Worm (Caenorhabditis elegans) whole organism, midembryonic: ENCODE measurements around the gene cex-2.

Source experiments
- T22C8.4 ChIP-seq: fragments of 200-800 bp; sonication (Bioruptor generic); IDR thresholded peaks from 2 replicates; pipeline ENCODE4 v1.3.6; 2022; ENCODE audit warnings: missing genetic modification characterization, missing compliant biosample characterization
- cog-1 ChIP-seq: sonication (generic microtip); optimal IDR thresholded peaks from 2 replicates; lab custom pipeline; 2016; ENCODE audit warnings: missing genetic modification characterization, missing compliant biosample characterization
- klf-2 ChIP-seq: fragments of 200-800 bp; sonication (Bioruptor generic); conservative IDR thresholded peaks from 2 replicates; pipeline ENCODE4 v1.3.6; 2022; ENCODE audit warnings: missing genetic modification reagents, missing genetic modification characterization, missing compliant biosample characterization
- med-1 ChIP-seq: sonication (generic microtip); optimal IDR thresholded peaks from 2 replicates; lab custom pipeline; 2017; ENCODE audit warnings: missing genetic modification characterization, mild to moderate bottlenecking, missing compliant biosample characterization, antibody characterized with exemption, missing genetic modification reagents; ENCODE audit not compliant: insufficient read depth
- ref-1 ChIP-seq: fragments of 200-800 bp; sonication (Bioruptor generic); conservative IDR thresholded peaks from 2 replicates; pipeline ENCODE4 v1.3.6; 2022; ENCODE audit warnings: missing genetic modification reagents, missing genetic modification characterization, missing compliant biosample characterization
- tab-1 ChIP-seq: fragments of 200-800 bp; sonication (Bioruptor generic); IDR thresholded peaks from 2 replicates; pipeline ENCODE4 v1.3.6; 2022; ENCODE audit warnings: missing genetic modification characterization, missing compliant biosample characterization
- ztf-23 ChIP-seq: fragments of 200-800 bp; sonication (Bioruptor generic); IDR thresholded peaks from 2 replicates; pipeline ENCODE4 v1.3.6; 2022; ENCODE audit warnings: missing genetic modification reagents, missing genetic modification characterization, missing compliant biosample characterization

- TF ChIP-seq cog-1 (tag; lab: Kevin White, UChicago) (no peak), ztf-23 (no peak), med-1 (GFP tag; lab: Kevin White, UChicago) (no peak), ref-1 (GFP tag; lab: Robert Waterston, UW) (no peak), klf-2 (GFP tag; lab: Robert Waterston, UW) (no peak), T22C8.4 (GFP tag; lab: Robert Waterston, UW) (no peak), tab-1 (no peak)
Observed at ce11 chrII:7832054-7832453, 3.2 kb downstream of the cex-2 start, which contains the start of gene T09A5.14.
